Fruit fly (Drosophila melanogaster): ENCODE data around the gene COX8.

The COX8 gene

dm6 chr3L:21554752-21555151, 15.5 kb upstream of the COX8 start, which contains the start of gene Wnk (continued):
- no peak for TF ChIP-seq CG10654 (GFP tag; optimal IDR thresholded peaks at IDR 0.05)
- no peak for TF ChIP-seq Hmx (GFP tag; optimal IDR thresholded peaks at IDR 0.05)
- no peak for TF ChIP-seq CG4730 (GFP tag; IDR thresholded peaks at IDR 0.05)
- TF ChIP-seq dm (GFP tag; optimal IDR thresholded peaks at IDR 0.05), result no peak
- no peak for TF ChIP-seq CG9817 (tag; optimal IDR thresholded peaks at IDR 0.05)
- no peak for TF ChIP-seq CG11085 (GFP tag; IDR thresholded peaks at IDR 0.05)
- 0 out of 3 replicates have a peak, but pooled peaks have one; percentile 39 for TF ChIP-seq hb (GFP tag; IDR thresholded peaks at IDR 0.05; ENCODE audit: partially characterized antibody)
- no peak for TF ChIP-seq slbo (GFP tag; IDR thresholded peaks at IDR 0.05)
- peak; percentile 74 for TF ChIP-seq HLH4C (GFP tag; IDR thresholded peaks at IDR 0.05; ENCODE audit: partially characterized antibody)
- TF ChIP-seq sim (GFP tag; IDR thresholded peaks at IDR 0.05), result no peak
- TF ChIP-seq CG5180 (GFP tag; optimal IDR thresholded peaks at IDR 0.05), result no peak
- no peak for TF ChIP-seq CG15011 (GFP tag; optimal IDR thresholded peaks at IDR 0.05)
- peak; percentile 82 for TF ChIP-seq CG34224 (GFP tag; IDR thresholded peaks at IDR 0.05; ENCODE audit: partially characterized antibody)
- no peak for TF ChIP-seq CG7556 (GFP tag; optimal IDR thresholded peaks at IDR 0.05)
- no peak for TF ChIP-seq HLH3B (GFP tag; IDR thresholded peaks at IDR 0.05)
- peak; percentile 59 for TF ChIP-seq inv (GFP tag; IDR thresholded peaks at IDR 0.05; ENCODE audit: partially characterized antibody)
- TF ChIP-seq CG17359 (tag; optimal IDR thresholded peaks at IDR 0.05), result no peak
- no peak for TF ChIP-seq CG14710 (tag; optimal IDR thresholded peaks at IDR 0.05)
- peak; percentile 80 for TF ChIP-seq BEAF-32 (GFP tag; optimal IDR thresholded peaks at IDR 0.05)
- TF ChIP-seq eve (GFP tag; optimal IDR thresholded peaks at IDR 0.05), result no peak
- no peak for TF ChIP-seq Fer1 (GFP tag; optimal IDR thresholded peaks at IDR 0.05)
- 0 out of 3 replicates have a peak, but pooled peaks have one; percentile 62 for TF ChIP-seq mld (GFP tag; IDR thresholded peaks at IDR 0.05; ENCODE audit: partially characterized antibody)
- TF ChIP-seq ranshi (GFP tag; IDR thresholded peaks at IDR 0.05), result no peak
- peak; percentile 71 for TF ChIP-seq CG16813 (GFP tag; IDR thresholded peaks at IDR 0.05; ENCODE audit: partially characterized antibody)
- peak; percentile 68 for TF ChIP-seq zen2 (GFP tag; IDR thresholded peaks at IDR 0.05; ENCODE audit: partially characterized antibody)
- no peak for TF ChIP-seq Eip74EF (GFP tag; optimal IDR thresholded peaks at IDR 0.05)
- peak; percentile 75 for TF ChIP-seq sna (GFP tag; IDR thresholded peaks at IDR 0.05; ENCODE audit: partially characterized antibody)
- no peak for TF ChIP-seq Atf6 (GFP tag; IDR thresholded peaks at IDR 0.05)
- TF ChIP-seq pita (GFP tag; optimal IDR thresholded peaks at IDR 0.05), result no peak
- TF ChIP-seq sug (tag; optimal IDR thresholded peaks at IDR 0.05), result no peak
- TF ChIP-seq CG7987 (GFP tag; optimal IDR thresholded peaks at IDR 0.05), result no peak
- TF ChIP-seq CG9876 (GFP tag; optimal IDR thresholded peaks at IDR 0.05), result no peak
- no peak for TF ChIP-seq Nf-YB (GFP tag; optimal IDR thresholded peaks at IDR 0.05)
- TF ChIP-seq prd (optimal IDR thresholded peaks at IDR 0.05), result no peak
- no peak for TF ChIP-seq prd (GFP tag; IDR thresholded peaks at IDR 0.05)
- TF ChIP-seq Scr (GFP tag; IDR thresholded peaks at IDR 0.05; ENCODE audit: partially characterized antibody), result peak; percentile 73
- peak; percentile 34; the same call in 1 of the 2 replicates for TF ChIP-seq CG42726 (GFP tag; IDR thresholded peaks at IDR 0.05; ENCODE audit: partially characterized antibody)
- peak; percentile 30; the same call in 1 of the 2 replicates for TF ChIP-seq E2f2 (GFP tag; IDR thresholded peaks at IDR 0.05)
- TF ChIP-seq CG10565 (GFP tag; optimal IDR thresholded peaks at IDR 0.05), result no peak
- TF ChIP-seq Dref (GFP tag; IDR thresholded peaks at IDR 0.05), result peak; percentile 86
- TF ChIP-seq CG13287 (GFP tag; IDR thresholded peaks at IDR 0.05; ENCODE audit: partially characterized antibody), result peak; percentile 85
- no peak for TF ChIP-seq esg (GFP tag; conservative IDR thresholded peaks at IDR 0.05)
- TF ChIP-seq CG10267 (tag; optimal IDR thresholded peaks at IDR 0.05), result no peak
- no peak for TF ChIP-seq lbe (GFP tag; optimal IDR thresholded peaks at IDR 0.05)
- TF ChIP-seq CG12391 (tag; optimal IDR thresholded peaks at IDR 0.05), result no peak
- TF ChIP-seq croc (GFP tag; conservative IDR thresholded peaks at IDR 0.05), result no peak
- TF ChIP-seq CG12659 (GFP tag; optimal IDR thresholded peaks at IDR 0.05), result no peak
- TF ChIP-seq gt (GFP tag; IDR thresholded peaks at IDR 0.05), result no peak
- TF ChIP-seq MBD-R2 (GFP tag; IDR thresholded peaks at IDR 0.05), result peak; percentile 57; the same call in 1 of the 2 replicates

Measured in whole organism, embryonic.